Fruit fly (Drosophila melanogaster) whole organism, embryonic: ENCODE results near the gene CG3841.

Experiments
- Abd-B ChIP-seq: fragments of 200-800 bp; sonication (Bioruptor generic); optimal IDR thresholded peaks from 2 replicates; lab custom pipeline; 2018; ENCODE audit warnings: missing biosample characterization, mild to moderate bottlenecking, missing genetic modification characterization, moderate library complexity
- Ada2b ChIP-seq: fragments of 200-800 bp; sonication (Bioruptor generic); IDR thresholded peaks from 2 replicates; pipeline ENCODE4 v1.3.6; 2022; ENCODE audit warnings: missing biosample characterization, missing genetic modification characterization
- Awh ChIP-seq: fragments of 200-800 bp; sonication (Bioruptor generic); IDR thresholded peaks from 2 replicates; pipeline ENCODE4, ENCODE4 v1.3.6; 2022; ENCODE audit warnings: missing biosample characterization, missing genetic modification characterization
- B-H2 ChIP-seq: fragments of 200-800 bp; sonication (Bioruptor generic); optimal IDR thresholded peaks from 2 replicates; lab custom pipeline; 2018; ENCODE audit warnings: missing biosample characterization, mild to moderate bottlenecking, missing genetic modification characterization
- CG10267 ChIP-seq: fragments of 200-800 bp; sonication (Bioruptor generic); optimal IDR thresholded peaks from 2 replicates; lab custom pipeline; 2018; ENCODE audit warnings: missing biosample characterization, mild to moderate bottlenecking, missing genetic modification characterization, moderate library complexity
- CG11247 ChIP-seq: fragments of 200-800 bp; sonication (Bioruptor generic); IDR thresholded peaks from 2 replicates; pipeline ENCODE4 v1.3.6; 2022; ENCODE audit warnings: missing biosample characterization, missing genetic modification characterization
- CG11456 ChIP-seq: fragments of 200-800 bp; sonication (Bioruptor generic); IDR thresholded peaks from 3 replicates; pipeline ENCODE4 v1.3.6; 2022; ENCODE audit warnings: missing biosample characterization, missing genetic modification characterization
- CG12391 ChIP-seq: fragments of 200-800 bp; sonication (Bioruptor generic); optimal IDR thresholded peaks from 3 replicates; lab custom pipeline; 2018; ENCODE audit warnings: missing biosample characterization, mild to moderate bottlenecking, missing genetic modification characterization, moderate library complexity
- CG15479 ChIP-seq: fragments of 200-800 bp; sonication (Bioruptor generic); optimal IDR thresholded peaks from 3 replicates; lab custom pipeline; 2019; ENCODE audit warnings: missing biosample characterization, mild to moderate bottlenecking, missing genetic modification characterization, moderate library complexity
- CG1647 ChIP-seq: fragments of 200-800 bp; sonication (Bioruptor generic); optimal IDR thresholded peaks from 3 replicates; lab custom pipeline; 2016; ENCODE audit warnings: missing biosample characterization, missing genetic modification characterization
- CG32772 ChIP-seq: fragments of 200-800 bp; sonication (Bioruptor generic); IDR thresholded peaks from 2 replicates; pipeline ENCODE4 v1.3.6; 2022; ENCODE audit warnings: missing biosample characterization, missing genetic modification characterization
- CG33557 ChIP-seq: fragments of 200-800 bp; sonication (Bioruptor generic); optimal IDR thresholded peaks from 2 replicates; lab custom pipeline; 2019; ENCODE audit warnings: missing biosample characterization, mild to moderate bottlenecking, missing genetic modification characterization, moderate library complexity
- CG34376 ChIP-seq: fragments of 200-800 bp; sonication (Bioruptor generic); optimal IDR thresholded peaks from 2 replicates; lab custom pipeline; 2018; ENCODE audit warnings: missing biosample characterization, mild to moderate bottlenecking, missing genetic modification characterization
- CG4360 ChIP-seq: fragments of 200-800 bp; sonication (Bioruptor generic); IDR thresholded peaks from 2 replicates; pipeline ENCODE4 v1.3.6; 2022; ENCODE audit warnings: missing biosample characterization, missing genetic modification characterization
- CG4424 ChIP-seq: fragments of 200-800 bp; sonication (Bioruptor generic); optimal IDR thresholded peaks from 3 replicates; lab custom pipeline; 2016; ENCODE audit warnings: missing biosample characterization, missing genetic modification characterization
- CG5180 ChIP-seq: fragments of 200-800 bp; sonication (Bioruptor generic); optimal IDR thresholded peaks from 3 replicates; lab custom pipeline; 2017; ENCODE audit warnings: missing biosample characterization, missing genetic modification characterization, mild to moderate bottlenecking, moderate library complexity, missing genetic modification reagents
- CG6689 ChIP-seq: fragments of 200-800 bp; sonication (Bioruptor generic); IDR thresholded peaks from 2 replicates; pipeline ENCODE4 v1.3.6; 2022; ENCODE audit warnings: missing biosample characterization, missing genetic modification characterization
- CTCF ChIP-seq: fragments of 200-800 bp; sonication (Bioruptor generic); optimal IDR thresholded peaks from 2 replicates; lab custom pipeline; 2017; ENCODE audit warnings: missing biosample characterization, mild to moderate bottlenecking, missing genetic modification characterization, moderate library complexity
- Deaf1 ChIP-seq: fragments of 200-800 bp; optimal IDR thresholded peaks from 3 replicates; lab custom pipeline; 2019; ENCODE audit warnings: missing biosample characterization, mild to moderate bottlenecking, missing genetic modification characterization, moderate library complexity
- E2f2 ChIP-seq: fragments of 200-800 bp; sonication (Bioruptor generic); IDR thresholded peaks from 2 replicates; pipeline ENCODE4 v1.3.6; 2022; ENCODE audit warnings: missing biosample characterization, missing genetic modification characterization
- Elba2 ChIP-seq: fragments of 200-800 bp; sonication (Bioruptor generic); optimal IDR thresholded peaks from 3 replicates; lab custom pipeline; 2016; ENCODE audit warnings: missing biosample characterization, missing genetic modification characterization
- Hr78 ChIP-seq, 2 experiments: fragments of 200-800 bp in 1 of 2; fragments of >200 bp in 1 of 2; sonication (Bioruptor generic) in 1 of 2; optimal IDR thresholded peaks; 2 replicates each; lab custom pipeline; 2017 to 2019; ENCODE audit warnings: missing biosample characterization in 2 of 2, missing genetic modification characterization in 2 of 2, mild to moderate bottlenecking in 1 of 2, moderate library complexity in 1 of 2
- Med ChIP-seq: fragments of 200-800 bp; sonication (Bioruptor generic); peaks from one replicate; lab custom pipeline; 2016; ENCODE audit warnings: missing biosample characterization, missing genetic modification characterization, mild to moderate bottlenecking, inconsistent platforms, moderate library complexity
- Nf-YB ChIP-seq: fragments of 200-800 bp; sonication (Bioruptor generic); optimal IDR thresholded peaks from 3 replicates; lab custom pipeline; 2019; ENCODE audit warnings: missing biosample characterization, mild to moderate bottlenecking, missing genetic modification characterization, moderate library complexity
- Opbp ChIP-seq: fragments of 200-800 bp; sonication (Bioruptor generic); IDR thresholded peaks from 3 replicates; pipeline ENCODE4 v1.3.6; 2022; ENCODE audit warnings: missing biosample characterization, missing genetic modification characterization; ENCODE audit not compliant: partially characterized antibody
- Stat92E ChIP-seq, 3 experiments: fragments of >200 bp in 2 of 3; fragments of 200-800 bp in 1 of 3; sonication (Bioruptor generic) in 1 of 3; optimal IDR thresholded peaks; 2 replicates each; lab custom pipeline; 2017 to 2019; ENCODE audit warnings: missing biosample characterization in 3 of 3, missing genetic modification characterization in 3 of 3, mild to moderate bottlenecking in 1 of 3, moderate library complexity in 1 of 3
- abd-A ChIP-seq: fragments of 200-800 bp; sonication (Bioruptor generic); optimal IDR thresholded peaks from 3 replicates; lab custom pipeline; 2019; ENCODE audit warnings: missing biosample characterization, mild to moderate bottlenecking, missing genetic modification characterization, moderate library complexity
- amos ChIP-seq: fragments of 200-800 bp; sonication (Bioruptor generic); IDR thresholded peaks from 2 replicates; pipeline ENCODE4 v1.3.6; 2022; ENCODE audit warnings: missing biosample characterization, missing genetic modification characterization; ENCODE audit not compliant: partially characterized antibody
- ap ChIP-seq: fragments of 200-800 bp; sonication (Bioruptor generic); IDR thresholded peaks from 2 replicates; pipeline ENCODE4 v1.3.6; 2022; ENCODE audit warnings: missing biosample characterization, missing genetic modification characterization
- crol ChIP-seq: fragments of 200-800 bp; sonication (Bioruptor generic); IDR thresholded peaks from 2 replicates; pipeline ENCODE4 v1.3.6; 2022; ENCODE audit warnings: missing biosample characterization, missing genetic modification characterization
- gem ChIP-seq: fragments of 200-800 bp; sonication (Bioruptor generic); optimal IDR thresholded peaks from 2 replicates; lab custom pipeline; 2019; ENCODE audit warnings: missing biosample characterization, mild to moderate bottlenecking, missing genetic modification characterization, moderate library complexity
- grn ChIP-seq: fragments of 200-800 bp; sonication (Bioruptor generic); optimal IDR thresholded peaks from 3 replicates; lab custom pipeline; 2017; ENCODE audit warnings: missing biosample characterization, missing genetic modification characterization
- kni ChIP-seq: fragments of 200-800 bp; sonication (Bioruptor generic); optimal IDR thresholded peaks from 3 replicates; lab custom pipeline; 2017; ENCODE audit warnings: mild to moderate bottlenecking, missing biosample characterization, missing genetic modification reagents, missing genetic modification characterization
- oc ChIP-seq: fragments of 200-800 bp; sonication (Bioruptor generic); optimal IDR thresholded peaks from 2 replicates; lab custom pipeline; 2018; ENCODE audit warnings: missing biosample characterization, mild to moderate bottlenecking, missing genetic modification characterization, moderate library complexity
- ranshi ChIP-seq: fragments of 200-800 bp; sonication (Bioruptor generic); IDR thresholded peaks from 2 replicates; pipeline ENCODE4 v1.3.6; 2022; ENCODE audit warnings: missing biosample characterization, missing genetic modification characterization
- repo ChIP-seq: fragments of 200-800 bp; sonication (Bioruptor generic); optimal IDR thresholded peaks from 2 replicates; lab custom pipeline; 2016; ENCODE audit warnings: missing biosample characterization, missing genetic modification characterization
- ro ChIP-seq: fragments of 200-800 bp; sonication (Bioruptor generic); IDR thresholded peaks from 2 replicates; pipeline ENCODE4 v1.3.6; 2022; ENCODE audit warnings: missing biosample characterization, missing genetic modification characterization
- sd ChIP-seq: fragments of 200-800 bp; sonication (Bioruptor generic); optimal IDR thresholded peaks from 3 replicates; lab custom pipeline; 2018; ENCODE audit warnings: missing biosample characterization, mild to moderate bottlenecking, missing genetic modification characterization, moderate library complexity
- slou ChIP-seq: fragments of 200-800 bp; sonication (Bioruptor generic); optimal IDR thresholded peaks from 3 replicates; lab custom pipeline; 2016; ENCODE audit warnings: missing biosample characterization, missing genetic modification characterization
- so ChIP-seq: fragments of 200-800 bp; sonication (Bioruptor generic); IDR thresholded peaks from 3 replicates; pipeline ENCODE4 v1.3.6; 2022; ENCODE audit warnings: missing biosample characterization, missing genetic modification characterization
- sr ChIP-seq: fragments of 200-800 bp; sonication (Bioruptor generic); IDR thresholded peaks from 3 replicates; pipeline ENCODE4 v1.3.6; 2022; ENCODE audit warnings: missing biosample characterization, missing genetic modification characterization
- stwl ChIP-seq: fragments of 200-800 bp; sonication (Bioruptor generic); optimal IDR thresholded peaks from 3 replicates; lab custom pipeline; 2018; ENCODE audit warnings: missing biosample characterization, mild to moderate bottlenecking, missing genetic modification characterization, moderate library complexity
- tgo ChIP-seq: fragments of 200-800 bp; sonication (Bioruptor generic); IDR thresholded peaks from 3 replicates; pipeline ENCODE4 v1.3.6; 2022; ENCODE audit warnings: missing biosample characterization, missing genetic modification characterization
- tna ChIP-seq: fragments of 200-800 bp; sonication (Bioruptor generic); IDR thresholded peaks from 2 replicates; pipeline ENCODE4 v1.3.6; 2022; ENCODE audit warnings: missing biosample characterization, missing genetic modification characterization; ENCODE audit not compliant: partially characterized antibody
- tup ChIP-seq: fragments of 200-800 bp; sonication (Bioruptor generic); optimal IDR thresholded peaks from 2 replicates; lab custom pipeline; 2016; ENCODE audit warnings: missing biosample characterization, mild to moderate bottlenecking, missing genetic modification characterization, moderate library complexity
- vvl ChIP-seq: fragments of 200-800 bp; sonication (Bioruptor generic); IDR thresholded peaks from 2 replicates; pipeline ENCODE4 v1.3.6; 2022; ENCODE audit warnings: missing biosample characterization, missing genetic modification characterization
- z ChIP-seq: fragments of 200-800 bp; sonication (Bioruptor generic); IDR thresholded peaks from 3 replicates; pipeline ENCODE4 v1.3.6; 2022; ENCODE audit warnings: missing biosample characterization, missing genetic modification characterization

The CG3841 gene

DNA sequence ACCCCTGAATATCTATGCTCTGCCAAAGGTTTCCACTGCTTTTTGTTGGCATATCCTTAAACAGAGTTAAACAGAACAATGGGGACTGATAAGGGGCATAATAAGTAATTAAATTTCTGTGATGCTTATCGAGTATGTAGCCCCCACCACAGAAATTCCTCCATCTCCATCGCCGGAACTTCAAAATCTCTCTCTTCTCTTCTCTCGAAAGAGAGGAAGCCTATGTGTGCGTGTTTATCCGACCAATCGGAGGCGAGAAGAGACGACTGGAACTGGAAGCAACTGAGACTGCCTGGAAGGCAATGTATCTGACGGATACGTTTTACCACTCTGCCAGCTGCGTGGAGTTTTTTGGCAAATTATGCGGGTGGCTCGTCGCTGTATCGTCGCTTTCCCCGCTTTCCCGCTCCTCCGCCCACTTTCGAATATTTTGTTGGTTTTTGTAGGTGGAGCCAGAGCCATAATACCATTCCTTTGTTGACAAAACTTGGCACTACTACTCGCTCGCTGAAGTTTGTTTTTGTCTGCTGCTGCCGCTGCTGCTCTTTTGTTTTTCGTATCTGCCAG lies 18.8 kb downstream of the CG3841 start, which contains the start of gene gcm2 (continued):
- no peak for TF ChIP-seq CG1647
- no peak for TF ChIP-seq slou (GFP tag; lab: Kevin White, UChicago)
- TF ChIP-seq repo (GFP tag; lab: Kevin White, UChicago): no peak
- TF ChIP-seq Nf-YB (GFP tag; lab: Kevin White, UChicago): peak; percentile 96
- no peak for TF ChIP-seq CG10267 (tag; lab: Kevin White, UChicago)
- TF ChIP-seq B-H2 (GFP tag; lab: Kevin White, UChicago): no peak
- TF ChIP-seq gem (tag; lab: Kevin White, UChicago): no peak
- TF ChIP-seq amos (GFP tag; lab: Robert Waterston, UW): no peak

DNA sequence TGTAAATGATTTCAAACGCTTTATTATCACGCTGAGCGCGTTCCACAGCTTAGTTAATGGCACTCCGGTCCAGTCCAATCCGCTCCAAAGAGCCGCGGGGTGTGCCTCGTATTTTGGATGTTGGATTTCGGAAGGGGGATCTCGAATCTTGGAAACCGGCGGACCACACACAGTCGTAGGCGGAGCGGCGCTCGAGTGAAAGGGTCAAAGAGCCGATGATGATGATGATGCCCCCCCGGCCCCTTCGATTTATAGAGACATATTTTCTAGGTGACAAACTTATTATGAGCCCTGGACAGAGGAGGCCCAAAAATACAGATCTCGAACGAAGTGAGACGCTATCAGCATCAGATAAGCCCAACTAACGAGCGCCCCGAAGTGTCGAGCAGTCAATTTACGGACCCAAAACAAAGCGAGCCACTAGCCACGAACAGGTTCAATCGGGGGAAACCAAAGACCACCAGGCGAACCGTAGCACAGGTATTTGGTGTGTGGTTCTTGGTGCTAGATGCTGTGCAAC lies 20.1 kb downstream of the CG3841 start:
- TF ChIP-seq kni (peak; percentile 76), sr (GFP tag; lab: Robert Waterston, UW) (0 out of 3 replicates have a peak, but pooled peaks have one; percentile 41), z (GFP tag; lab: Robert Waterston, UW) (0 out of 3 replicates have a peak, but pooled peaks have one; percentile 51), Deaf1 (tag; lab: Kevin White, UChicago) (peak; percentile 33), oc (peak; percentile 60), abd-A (tag; lab: Kevin White, UChicago) (peak; percentile 73), Awh (GFP tag; lab: Robert Waterston, UW) (0 out of 2 replicates have a peak, but pooled peaks have one; percentile 5), tna (GFP tag; lab: Robert Waterston, UW) (no peak), vvl (GFP tag; lab: Robert Waterston, UW) (0 out of 2 replicates have a peak, but pooled peaks have one; percentile 13), ro (GFP tag; lab: Robert Waterston, UW) (no peak), Abd-B (GFP tag; lab: Kevin White, UChicago) (peak; percentile 7), tgo (GFP tag; lab: Robert Waterston, UW) (no peak), CG4360 (GFP tag; lab: Robert Waterston, UW) (peak; percentile 23; the same call in 1 of the 2 replicates), grn (GFP tag; lab: Kevin White, UChicago) (peak; percentile 86), CG4424 (GFP tag; lab: Kevin White, UChicago) (no peak), crol (GFP tag; lab: Robert Waterston, UW) (peak; percentile 48; the same call in 1 of the 2 replicates), Stat92E (GFP tag; optimal IDR thresholded peaks at IDR 0.05; lab: Kevin White, UChicago) (peak in 1 of 3 experiments; percentile 28), CG11456 (GFP tag; lab: Robert Waterston, UW) (0 out of 3 replicates have a peak, but pooled peaks have one; percentile 20), CG5180 (GFP tag; lab: Kevin White, UChicago) (no peak), Med (GFP tag; lab: Kevin White, UChicago) (peak; percentile 37), Hr78 (GFP tag; optimal IDR thresholded peaks at IDR 0.05; lab: Kevin White, UChicago) (peak in 1 of 2 experiments; percentile 76), sd (tag; lab: Kevin White, UChicago) (peak; percentile 6), CG11247 (GFP tag; lab: Robert Waterston, UW) (no peak)

DNA sequence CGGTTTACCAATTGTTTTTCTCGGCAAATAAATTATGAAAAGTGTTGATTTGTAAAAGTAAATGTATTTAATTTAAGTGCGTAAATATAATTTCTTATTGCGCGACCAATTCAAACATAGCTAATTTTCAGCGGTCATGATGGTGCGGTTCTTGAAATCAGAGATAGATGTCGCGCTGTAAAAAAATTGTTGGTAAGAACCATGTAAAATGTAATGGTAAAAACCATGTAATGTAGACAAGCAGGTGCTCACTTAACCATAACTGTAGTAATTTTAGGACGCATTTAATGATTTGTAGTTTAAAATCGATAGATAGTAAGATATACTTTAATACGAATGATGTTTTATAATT lies 23.4 kb downstream of the CG3841 start:
- TF ChIP-seq CTCF (GFP tag; lab: Kevin White, UChicago) (peak; percentile 92), tup (GFP tag; lab: Kevin White, UChicago) (no peak), CG12391 (no peak), Elba2 (GFP tag; lab: Kevin White, UChicago) (peak; percentile 1), ranshi (GFP tag; lab: Robert Waterston, UW) (no peak), Opbp (GFP tag; lab: Robert Waterston, UW) (no peak), CG15479 (GFP tag; lab: Kevin White, UChicago) (no peak), ap (no peak), Ada2b (GFP tag; lab: Robert Waterston, UW) (no peak), CG34376 (GFP tag; lab: Kevin White, UChicago) (no peak), so (GFP tag; lab: Robert Waterston, UW) (no peak), CG32772 (GFP tag; lab: Robert Waterston, UW) (no peak), z (GFP tag; lab: Robert Waterston, UW) (no peak), stwl (tag; lab: Kevin White, UChicago) (no peak), CG6689 (GFP tag; lab: Robert Waterston, UW) (no peak), CG33557 (GFP tag; lab: Kevin White, UChicago) (no peak), Med (GFP tag; lab: Kevin White, UChicago) (no peak), E2f2 (GFP tag; lab: Robert Waterston, UW) (peak; percentile 78)
